Worm (Caenorhabditis elegans) whole organism, L4 larva: ENCODE results near the gene C48B4.9.

ENCODE experiments used
- F37D6.2 ChIP-seq: sonication (generic microtip); optimal IDR thresholded peaks from 2 replicates; lab custom pipeline; 2016; ENCODE audit warnings: mild to moderate bottlenecking, missing genetic modification characterization, missing compliant biosample characterization
- Y48G9A.11 ChIP-seq: fragments of 200-800 bp; sonication (Bioruptor generic); IDR thresholded peaks from 2 replicates; pipeline ENCODE4 v1.3.6; 2022; ENCODE audit warnings: missing genetic modification reagents, missing genetic modification characterization, missing compliant biosample characterization
- Y75B8A.6 ChIP-seq: fragments of 200-800 bp; sonication (Bioruptor generic); IDR thresholded peaks from 2 replicates; pipeline ENCODE4 v1.3.6; 2022; ENCODE audit warnings: missing genetic modification reagents, missing genetic modification characterization, missing compliant biosample characterization
- ZK337.2 ChIP-seq: fragments of 200-800 bp; sonication (Bioruptor generic); IDR thresholded peaks from 2 replicates; pipeline ENCODE4 v1.3.6; 2022; ENCODE audit warnings: missing genetic modification reagents, missing genetic modification characterization, missing compliant biosample characterization
- aha-1 ChIP-seq: fragments of 150-350 bp; peaks from one replicate; lab custom pipeline; 2014; ENCODE audit warnings: missing biosample characterization, missing genetic modification characterization
- ama-1 ChIP-seq: fragments of 150-350 bp; optimal IDR thresholded peaks from 2 replicates; lab custom pipeline; 2014; ENCODE audit warnings: inconsistent platforms, mixed read lengths
- attf-4 ChIP-seq: sonication (generic microtip); optimal IDR thresholded peaks from 3 replicates; lab custom pipeline; 2017; ENCODE audit warnings: missing biosample characterization, missing genetic modification characterization
- ceh-28 ChIP-seq: fragments of 150-350 bp; optimal IDR thresholded peaks from 2 replicates; lab custom pipeline; 2014; ENCODE audit warnings: missing biosample characterization, missing genetic modification reagents, missing genetic modification characterization
- ceh-44 ChIP-seq: fragments of 200-800 bp; sonication (Bioruptor generic); IDR thresholded peaks from 2 replicates; pipeline ENCODE4 v1.3.6; 2022; ENCODE audit warnings: missing genetic modification reagents, missing genetic modification characterization, missing compliant biosample characterization
- ceh-62 ChIP-seq: sonication (generic microtip); optimal IDR thresholded peaks from 2 replicates; lab custom pipeline; 2017; ENCODE audit warnings: missing biosample characterization, missing genetic modification characterization
- daf-16 ChIP-seq, 3 experiments: sonication (generic microtip); optimal IDR thresholded peaks; 2 replicates each; lab custom pipeline; 2016 to 2017; ENCODE audit warnings: missing genetic modification characterization in 3 of 3, missing genetic modification reagents in 3 of 3, mild to moderate bottlenecking in 2 of 3, missing compliant biosample characterization in 2 of 3, missing biosample characterization in 1 of 3, moderate library complexity in 1 of 3
- daf-8 ChIP-seq: fragments of 200-800 bp; sonication (Bioruptor generic); IDR thresholded peaks from 2 replicates; pipeline ENCODE4 v1.3.6; 2022; ENCODE audit warnings: missing genetic modification characterization, missing compliant biosample characterization
- dpl-1 ChIP-seq: fragments of 150-350 bp; optimal IDR thresholded peaks from 2 replicates; lab custom pipeline; 2014; ENCODE audit warnings: missing biosample characterization, missing genetic modification reagents, missing genetic modification characterization
- dve-1 ChIP-seq: sonication (generic microtip); optimal IDR thresholded peaks from 2 replicates; lab custom pipeline; 2017; ENCODE audit warnings: antibody characterized with exemption, mild to moderate bottlenecking, missing genetic modification characterization, missing compliant biosample characterization; ENCODE audit not compliant: insufficient read depth
- fos-1 ChIP-seq: fragments of 150-350 bp; optimal IDR thresholded peaks from 2 replicates; lab custom pipeline; 2014; ENCODE audit warnings: missing biosample characterization, missing genetic modification characterization
- gei-8 ChIP-seq: fragments of 200-800 bp; sonication (Bioruptor generic); optimal IDR thresholded peaks from 2 replicates; lab custom pipeline; 2018; ENCODE audit warnings: mild to moderate bottlenecking, missing genetic modification characterization, missing compliant biosample characterization
- hif-1 ChIP-seq, 2 experiments: sonication (generic microtip); optimal IDR thresholded peaks; 2 replicates each; lab custom pipeline; 2016 to 2017; ENCODE audit warnings: missing compliant biosample characterization in 2 of 2, missing genetic modification characterization in 2 of 2, missing genetic modification reagents in 2 of 2, missing genotype in 2 of 2, mild to moderate bottlenecking in 1 of 2
- hlh-30 ChIP-seq: sonication (generic microtip); optimal IDR thresholded peaks from 2 replicates; lab custom pipeline; 2017; ENCODE audit warnings: antibody characterized with exemption, mild to moderate bottlenecking, missing genetic modification characterization, missing compliant biosample characterization; ENCODE audit not compliant: insufficient read depth
- jun-1 ChIP-seq: fragments of 150-350 bp; optimal IDR thresholded peaks from 2 replicates; lab custom pipeline; 2014; ENCODE audit warnings: missing biosample characterization, missing genetic modification reagents, missing genetic modification characterization
- lin-1 ChIP-seq: fragments of 200-800 bp; sonication (Bioruptor generic); IDR thresholded peaks from 2 replicates; pipeline ENCODE4 v1.3.6; 2022; ENCODE audit warnings: missing genetic modification reagents, missing genetic modification characterization, missing compliant biosample characterization
- lin-13 ChIP-seq: fragments of 150-350 bp; optimal IDR thresholded peaks from 2 replicates; lab custom pipeline; 2014; ENCODE audit warnings: missing biosample characterization, missing genetic modification reagents, missing genetic modification characterization
- lin-15B ChIP-seq: fragments of 150-350 bp; sonication (generic microtip); optimal IDR thresholded peaks from 3 replicates; lab custom pipeline; 2014; ENCODE audit warnings: missing biosample characterization, missing genetic modification characterization
- lin-38 ChIP-seq: fragments of 200-800 bp; sonication (Bioruptor generic); IDR thresholded peaks from 2 replicates; pipeline ENCODE4 v1.3.6; 2022; ENCODE audit warnings: missing genetic modification reagents, missing genetic modification characterization, missing compliant biosample characterization
- lsy-2 ChIP-seq, 2 experiments: fragments of 150-350 bp in 1 of 2; sonication (generic microtip) in 1 of 2; optimal IDR thresholded peaks; 2 replicates each; lab custom pipeline; 2014 to 2017; ENCODE audit warnings: missing biosample characterization in 2 of 2, missing genetic modification characterization in 2 of 2
- madf-9 ChIP-seq: fragments of 200-800 bp; sonication (Bioruptor generic); conservative IDR thresholded peaks from 2 replicates; pipeline ENCODE4 v1.3.6; 2022; ENCODE audit warnings: missing genetic modification reagents, missing genetic modification characterization, missing compliant biosample characterization
- mes-2 ChIP-seq: sonication (generic microtip); optimal IDR thresholded peaks from 2 replicates; lab custom pipeline; 2016; ENCODE audit warnings: missing genotype, mild to moderate bottlenecking, missing genetic modification characterization, missing compliant biosample characterization; ENCODE audit not compliant: poor library complexity, severe bottlenecking
- nhr-10 ChIP-seq: fragments of 150-350 bp; optimal IDR thresholded peaks from 2 replicates; lab custom pipeline; 2014; ENCODE audit warnings: missing biosample characterization, missing genetic modification characterization
- nhr-11 ChIP-seq: fragments of 150-350 bp; optimal IDR thresholded peaks from 2 replicates; lab custom pipeline; 2014; ENCODE audit warnings: missing biosample characterization, missing genetic modification characterization
- nhr-111 ChIP-seq: fragments of 200-800 bp; sonication (Bioruptor generic); optimal IDR thresholded peaks from 2 replicates; lab custom pipeline; 2018; ENCODE audit warnings: mild to moderate bottlenecking, missing genetic modification characterization, missing compliant biosample characterization
- nhr-237 ChIP-seq: sonication (generic microtip); optimal IDR thresholded peaks from 2 replicates; lab custom pipeline; 2017; ENCODE audit warnings: missing biosample characterization, missing genetic modification characterization
- nhr-25 ChIP-seq: sonication (generic microtip); optimal IDR thresholded peaks from 2 replicates; lab custom pipeline; 2017; ENCODE audit warnings: missing genetic modification characterization, mild to moderate bottlenecking, missing compliant biosample characterization, antibody characterized with exemption, moderate library complexity, borderline replicate concordance; ENCODE audit not compliant: insufficient read depth
- nhr-28 ChIP-seq: fragments of 150-350 bp; optimal IDR thresholded peaks from 2 replicates; lab custom pipeline; 2014; ENCODE audit warnings: missing biosample characterization, missing genetic modification characterization
- nhr-42 ChIP-seq: fragments of 200-800 bp; sonication (Bioruptor generic); IDR thresholded peaks from 2 replicates; pipeline ENCODE4 v1.3.6; 2022; ENCODE audit warnings: missing genetic modification characterization, missing compliant biosample characterization
- nhr-48 ChIP-seq: sonication (generic microtip); optimal IDR thresholded peaks from 2 replicates; lab custom pipeline; 2016; ENCODE audit warnings: mild to moderate bottlenecking, missing genetic modification characterization, missing compliant biosample characterization
- nhr-77 ChIP-seq: fragments of 150-350 bp; optimal IDR thresholded peaks from 2 replicates; lab custom pipeline; 2014; ENCODE audit warnings: missing biosample characterization, missing genetic modification characterization
- rbr-2 ChIP-seq: sonication (generic microtip); optimal IDR thresholded peaks from 2 replicates; lab custom pipeline; 2016; ENCODE audit warnings: missing genotype, missing genetic modification characterization, missing compliant biosample characterization
- saeg-2 ChIP-seq: fragments of 200-800 bp; sonication (Bioruptor generic); IDR thresholded peaks from 2 replicates; pipeline ENCODE4 v1.3.6; 2022; ENCODE audit warnings: missing genetic modification reagents, missing genetic modification characterization, missing compliant biosample characterization
- sdz-12 ChIP-seq: fragments of 200-800 bp; sonication (Bioruptor generic); optimal IDR thresholded peaks from 2 replicates; lab custom pipeline; 2018; ENCODE audit warnings: mild to moderate bottlenecking, missing genetic modification characterization, missing compliant biosample characterization
- set-16 ChIP-seq: fragments of 200-800 bp; sonication (Bioruptor generic); IDR thresholded peaks from 2 replicates; pipeline ENCODE4 v1.3.6; 2022; ENCODE audit warnings: missing genetic modification reagents, missing genetic modification characterization, missing compliant biosample characterization
- skn-1 ChIP-seq: fragments of 150-350 bp; optimal IDR thresholded peaks from 2 replicates; lab custom pipeline; 2014; ENCODE audit warnings: missing biosample characterization, missing genetic modification characterization
- snpc-1.2 ChIP-seq: fragments of 200-800 bp; sonication (Bioruptor generic); IDR thresholded peaks from 2 replicates; pipeline ENCODE4 v1.3.6; 2022; ENCODE audit warnings: missing genetic modification reagents, missing genetic modification characterization, missing compliant biosample characterization
- tag-97 ChIP-seq: fragments of 200-800 bp; sonication (Bioruptor generic); IDR thresholded peaks from 2 replicates; pipeline ENCODE4 v1.3.6; 2022; ENCODE audit warnings: missing genetic modification characterization, missing compliant biosample characterization
- tra-1 ChIP-seq: fragments of 200-800 bp; sonication (Bioruptor generic); IDR thresholded peaks from 2 replicates; pipeline ENCODE4 v1.3.6; 2022; ENCODE audit warnings: missing genetic modification reagents, missing genetic modification characterization, missing compliant biosample characterization
- unc-39 ChIP-seq: sonication (generic microtip); optimal IDR thresholded peaks from 2 replicates; lab custom pipeline; 2017; ENCODE audit warnings: missing biosample characterization, missing genetic modification characterization
- unc-62 ChIP-seq, 3 experiments: fragments of 150-350 bp in 1 of 3; sonication (generic microtip); optimal IDR thresholded peaks in 2 of 3; peaks in 1 of 3; 1 replicate in 1 of 3; 2 replicates in 2 of 3; lab custom pipeline; 2014 to 2017; ENCODE audit warnings: missing biosample characterization in 3 of 3, missing genetic modification characterization in 3 of 3, missing genetic modification reagents in 3 of 3, missing genotype in 1 of 3
- vab-7 ChIP-seq: fragments of 200-800 bp; sonication (Bioruptor generic); IDR thresholded peaks from 2 replicates; pipeline ENCODE4 v1.3.6; 2022; ENCODE audit warnings: missing genetic modification reagents, missing genetic modification characterization, missing compliant biosample characterization
- zfp-2 ChIP-seq: sonication (generic microtip); optimal IDR thresholded peaks from 2 replicates; lab custom pipeline; 2016; ENCODE audit warnings: mild to moderate bottlenecking, missing genetic modification characterization, missing compliant biosample characterization
- zfp-3 ChIP-seq: fragments of 200-800 bp; sonication (Bioruptor generic); conservative IDR thresholded peaks from 2 replicates; pipeline ENCODE4 v1.3.6; 2022; ENCODE audit warnings: missing genetic modification reagents, missing genetic modification characterization, missing compliant biosample characterization
- ztf-7 ChIP-seq: fragments of 150-350 bp; optimal IDR thresholded peaks from 2 replicates; lab custom pipeline; 2014; ENCODE audit warnings: missing biosample characterization, missing genetic modification characterization

Gene C48B4.9

ce11 chrIII:9546016-9546659 lies 17.0 kb downstream of the C48B4.9 start, which contains the start of gene unc-16 (continued):
- peak; percentile 21 for TF ChIP-seq zfp-2 (tag; lab: Kevin White, UChicago)
- TF ChIP-seq nhr-48 (tag; lab: Kevin White, UChicago): peak; percentile 45
- TF ChIP-seq lin-15B (tag; lab: Kevin White, UChicago): no peak
- TF ChIP-seq jun-1: no peak
- TF ChIP-seq daf-16 (GFP tag; optimal IDR thresholded peaks at IDR 0.05; lab: Kevin White, UChicago): peak in 1 of 2 experiments; percentile 28
- TF ChIP-seq daf-16 (tag; optimal IDR thresholded peaks at IDR 0.05; lab: Kevin White, UChicago): peak; percentile 79
- peak; percentile 98 for TF ChIP-seq aha-1 (tag; lab: Kevin White, UChicago)
- peak; percentile 81 for TF ChIP-seq mes-2 (tag; lab: Kevin White, UChicago)
- no peak for TF ChIP-seq skn-1 (tag; lab: Kevin White, UChicago)
- TF ChIP-seq lsy-2 (tag; optimal IDR thresholded peaks at IDR 0.05; lab: Kevin White, UChicago): peak; percentile 98 to 99
- peak; percentile 38 for TF ChIP-seq ztf-7 (tag; lab: Kevin White, UChicago)
- TF ChIP-seq ceh-44 (GFP tag; lab: Robert Waterston, UW): peak; percentile 36; the same call in 1 of the 2 replicates
- TF ChIP-seq saeg-2 (GFP tag; lab: Robert Waterston, UW): no peak
- TF ChIP-seq set-16 (GFP tag; lab: Robert Waterston, UW): 0 out of 2 replicates have a peak, but pooled peaks have one; percentile 16
- no peak for TF ChIP-seq nhr-111 (GFP tag; lab: Kevin White, UChicago)
- peak; percentile 18; the same call in 1 of the 2 replicates for TF ChIP-seq nhr-42 (GFP tag; lab: Robert Waterston, UW)
- peak; percentile 98 for TF ChIP-seq hlh-30 (tag; lab: Kevin White, UChicago)
- peak; percentile 26 for TF ChIP-seq nhr-28 (tag; lab: Kevin White, UChicago)
- peak; percentile 90 for TF ChIP-seq lin-38 (GFP tag; lab: Robert Waterston, UW)
- no peak for TF ChIP-seq fos-1 (tag; lab: Kevin White, UChicago)
- peak; percentile 59 for TF ChIP-seq lin-13 (GFP tag; lab: Kevin White, UChicago)
- TF ChIP-seq snpc-1.2: no peak
- TF ChIP-seq nhr-77: peak; percentile 50
- TF ChIP-seq dve-1: peak; percentile 80
- no peak for TF ChIP-seq tra-1 (GFP tag; lab: Robert Waterston, UW)
- peak; percentile 76 for TF ChIP-seq dpl-1 (GFP tag; lab: Kevin White, UChicago)
- TF ChIP-seq madf-9: 0 out of 2 replicates have a peak, but pooled peaks have one; percentile 21
- no peak for TF ChIP-seq sdz-12
- no peak for TF ChIP-seq Y48G9A.11 (GFP tag; lab: Robert Waterston, UW)
- TF ChIP-seq ceh-62 (tag; lab: Kevin White, UChicago): no peak
- TF ChIP-seq nhr-10: no peak
- peak; percentile 75 for TF ChIP-seq nhr-25 (tag; lab: Kevin White, UChicago)
- TF ChIP-seq tag-97 (GFP tag; lab: Robert Waterston, UW): no peak
- no peak for TF ChIP-seq daf-8 (GFP tag; lab: Robert Waterston, UW)
- TF ChIP-seq ceh-28: peak; percentile 61
- peak; percentile 56 for TF ChIP-seq vab-7 (GFP tag; lab: Robert Waterston, UW)
- TF ChIP-seq gei-8 (GFP tag; lab: Kevin White, UChicago): no peak
- no peak for TF ChIP-seq lin-1 (GFP tag; lab: Robert Waterston, UW)
- TF ChIP-seq nhr-11: peak; percentile 71
- TF ChIP-seq unc-62 (GFP tag; optimal IDR thresholded peaks at IDR 0.05 in 1 of 2; lab: Kevin White, UChicago): peak in 1 of 2 experiments; percentile 64
- no peak for TF ChIP-seq unc-62 (tag; optimal IDR thresholded peaks at IDR 0.05; lab: Kevin White, UChicago)
- TF ChIP-seq unc-39 (tag; lab: Kevin White, UChicago): no peak
- TF ChIP-seq attf-4 (tag; lab: Kevin White, UChicago): no peak
- TF ChIP-seq zfp-3: no peak
- TF ChIP-seq rbr-2: peak; percentile 91
- 0 out of 2 replicates have a peak, but pooled peaks have one; percentile 8 for TF ChIP-seq ZK337.2 (GFP tag; lab: Robert Waterston, UW)
- TF ChIP-seq ama-1 (lab: Kevin White, UChicago): peak; percentile 86
- peak in 1 of 2 experiments; percentile 65 for TF ChIP-seq hif-1 (tag; optimal IDR thresholded peaks at IDR 0.05; lab: Kevin White, UChicago)
- peak; percentile 77 for TF ChIP-seq F37D6.2 (tag; lab: Kevin White, UChicago)
- TF ChIP-seq nhr-237 (tag; lab: Kevin White, UChicago): no peak
- TF ChIP-seq Y75B8A.6: no peak
